Fruit fly (Drosophila melanogaster) S2 (cell line): ENCODE results near the gene CG1233.

Experiments
- CG8478 ChIP-seq: fragments of >200 bp; optimal IDR thresholded peaks from 2 replicates; lab custom pipeline; 2018
- CTCF ChIP-seq, 2 experiments: fragments of >200 bp; optimal IDR thresholded peaks; 2 replicates each; lab custom pipeline; 2018

dm6 chr3L:321495-321894 is 39.8 kb upstream of the CG1233 start:
- TF ChIP-seq CG8478 (lab: Kevin White, UChicago) (no peak), CTCF (optimal IDR thresholded peaks at IDR 0.05; lab: Kevin White, UChicago) (no peak)
